Worm (Caenorhabditis elegans) whole organism, L4 larva: ENCODE results near the gene C06B3.1.

Experiments used
- aha-1 ChIP-seq: fragments of 150-350 bp; peaks from one replicate; lab custom pipeline; 2014; ENCODE audit warnings: missing biosample characterization, missing genetic modification characterization
- ama-1 ChIP-seq: fragments of 150-350 bp; optimal IDR thresholded peaks from 2 replicates; lab custom pipeline; 2014; ENCODE audit warnings: inconsistent platforms, mixed read lengths
- ceh-32 ChIP-seq: sonication (generic microtip); optimal IDR thresholded peaks from 2 replicates; lab custom pipeline; 2016; ENCODE audit warnings: mild to moderate bottlenecking, missing genetic modification characterization, missing compliant biosample characterization; ENCODE audit not compliant: poor library complexity
- ceh-82 ChIP-seq: sonication (generic microtip); optimal IDR thresholded peaks from 2 replicates; lab custom pipeline; 2017; ENCODE audit warnings: missing biosample characterization, missing genetic modification characterization
- dmd-6 ChIP-seq: fragments of 200-800 bp; sonication (Bioruptor generic); IDR thresholded peaks from 2 replicates; pipeline ENCODE4 v1.3.6; 2022; ENCODE audit warnings: missing genetic modification reagents, missing genetic modification characterization, missing compliant biosample characterization
- hmg-1.1 ChIP-seq: fragments of 200-800 bp; sonication (Bioruptor generic); IDR thresholded peaks from 2 replicates; pipeline ENCODE4 v1.3.6; 2022; ENCODE audit warnings: missing genetic modification reagents, missing genetic modification characterization, missing compliant biosample characterization
- lin-39 ChIP-seq: fragments of 150-350 bp; optimal IDR thresholded peaks from 2 replicates; lab custom pipeline; 2014; ENCODE audit warnings: missing biosample characterization, missing genetic modification reagents, missing genetic modification characterization
- nhr-10 ChIP-seq: fragments of 150-350 bp; optimal IDR thresholded peaks from 2 replicates; lab custom pipeline; 2014; ENCODE audit warnings: missing biosample characterization, missing genetic modification characterization
- nhr-28 ChIP-seq: fragments of 150-350 bp; optimal IDR thresholded peaks from 2 replicates; lab custom pipeline; 2014; ENCODE audit warnings: missing biosample characterization, missing genetic modification characterization
- sdz-12 ChIP-seq: fragments of 200-800 bp; sonication (Bioruptor generic); optimal IDR thresholded peaks from 2 replicates; lab custom pipeline; 2018; ENCODE audit warnings: mild to moderate bottlenecking, missing genetic modification characterization, missing compliant biosample characterization
- snpc-4 ChIP-seq: fragments of 150-350 bp; optimal IDR thresholded peaks from 2 replicates; lab custom pipeline; 2014; ENCODE audit warnings: missing biosample characterization, missing genetic modification characterization
- zfp-2 ChIP-seq: sonication (generic microtip); optimal IDR thresholded peaks from 2 replicates; lab custom pipeline; 2016; ENCODE audit warnings: mild to moderate bottlenecking, missing genetic modification characterization, missing compliant biosample characterization

ce11 chrV:13858906-13859305, 43.7 kb upstream of the C06B3.1 start, which contains the start of gene srx-135:
- TF ChIP-seq ama-1 (no peak), sdz-12 (GFP tag; lab: Kevin White, UChicago) (no peak), hmg-1.1 (GFP tag; lab: Robert Waterston, UW) (no peak), ceh-82 (no peak), zfp-2 (tag; lab: Kevin White, UChicago) (no peak), nhr-28 (tag; lab: Kevin White, UChicago) (no peak), aha-1 (tag; lab: Kevin White, UChicago) (no peak), dmd-6 (GFP tag; lab: Robert Waterston, UW) (no peak), ceh-32 (tag; lab: Kevin White, UChicago) (no peak), lin-39 (tag; lab: Kevin White, UChicago) (no peak), nhr-10 (tag; lab: Kevin White, UChicago) (no peak), snpc-4 (tag; lab: Kevin White, UChicago) (no peak)
